Worm (Caenorhabditis elegans) whole organism, L2 larva: ENCODE data around the gene cest-5.2.

Experiments used
- C34F6.9 ChIP-seq: fragments of 150-350 bp; optimal IDR thresholded peaks from 2 replicates; lab custom pipeline; 2014; ENCODE audit warnings: missing biosample characterization, missing genetic modification characterization
- Y55F3AM.14 ChIP-seq: fragments of 200-800 bp; sonication (Bioruptor generic); optimal IDR thresholded peaks from 2 replicates; lab custom pipeline; 2018; ENCODE audit warnings: mild to moderate bottlenecking, missing genetic modification characterization, missing compliant biosample characterization
- ZK546.5 ChIP-seq: sonication (generic microtip); optimal IDR thresholded peaks from 2 replicates; lab custom pipeline; 2017; ENCODE audit warnings: missing biosample characterization, missing genetic modification characterization
- alr-1 ChIP-seq: fragments of 150-350 bp; optimal IDR thresholded peaks from 2 replicates; lab custom pipeline; 2014; ENCODE audit warnings: missing biosample characterization, missing genetic modification characterization
- blmp-1 ChIP-seq: sonication (generic microtip); optimal IDR thresholded peaks from 2 replicates; lab custom pipeline; 2017; ENCODE audit warnings: missing genetic modification characterization, mild to moderate bottlenecking, missing compliant biosample characterization, antibody characterized with exemption, moderate library complexity; ENCODE audit not compliant: insufficient read depth
- ceh-16 ChIP-seq: fragments of 150-350 bp; optimal IDR thresholded peaks from 2 replicates; lab custom pipeline; 2014; ENCODE audit warnings: missing biosample characterization, missing genetic modification characterization
- crh-2 ChIP-seq: sonication (generic microtip); optimal IDR thresholded peaks from 2 replicates; lab custom pipeline; 2017; ENCODE audit warnings: missing biosample characterization, missing genetic modification characterization
- dmd-4 ChIP-seq: sonication (generic microtip); optimal IDR thresholded peaks from 2 replicates; lab custom pipeline; 2017; ENCODE audit warnings: missing biosample characterization, missing genetic modification characterization
- elt-3 ChIP-seq: sonication (generic microtip); optimal IDR thresholded peaks from 2 replicates; lab custom pipeline; 2017; ENCODE audit warnings: missing biosample characterization, missing genetic modification characterization
- fos-1 ChIP-seq: fragments of 150-350 bp; optimal IDR thresholded peaks from 2 replicates; lab custom pipeline; 2014; ENCODE audit warnings: missing biosample characterization, missing genetic modification characterization
- gmeb-1 ChIP-seq: fragments of 150-350 bp; optimal IDR thresholded peaks from 2 replicates; lab custom pipeline; 2014; ENCODE audit warnings: missing biosample characterization, missing genetic modification characterization
- lin-11 ChIP-seq: fragments of 150-350 bp; sonication (generic microtip); optimal IDR thresholded peaks from 2 replicates; lab custom pipeline; 2014; ENCODE audit warnings: missing biosample characterization, missing genetic modification characterization, inconsistent platforms, mixed read lengths
- lin-39 ChIP-seq: fragments of 150-350 bp; optimal IDR thresholded peaks from 2 replicates; lab custom pipeline; 2014; ENCODE audit warnings: missing biosample characterization, missing genetic modification reagents, missing genetic modification characterization
- lsy-2 ChIP-seq, 2 experiments: fragments of 150-350 bp in 1 of 2; sonication (generic microtip) in 1 of 2; optimal IDR thresholded peaks; 2 replicates each; lab custom pipeline; 2014 to 2017; ENCODE audit warnings: missing biosample characterization in 2 of 2, missing genetic modification characterization in 2 of 2
- mab-5 ChIP-seq: fragments of 150-350 bp; optimal IDR thresholded peaks from 2 replicates; lab custom pipeline; 2014; ENCODE audit warnings: missing biosample characterization, missing genetic modification characterization
- mbf-1 ChIP-seq: sonication (generic microtip); optimal IDR thresholded peaks from 2 replicates; lab custom pipeline; 2017; ENCODE audit warnings: missing biosample characterization, missing genetic modification characterization
- mdl-1 ChIP-seq, 2 experiments: fragments of 150-350 bp in 1 of 2; sonication (generic microtip) in 1 of 2; optimal IDR thresholded peaks; 2 replicates each; lab custom pipeline; 2017; ENCODE audit warnings: missing biosample characterization in 2 of 2, missing genetic modification characterization in 2 of 2
- nhr-10 ChIP-seq: sonication (generic microtip); optimal IDR thresholded peaks from 2 replicates; lab custom pipeline; 2017; ENCODE audit warnings: missing biosample characterization, missing genetic modification characterization
- nhr-129 ChIP-seq: fragments of 150-350 bp; optimal IDR thresholded peaks from 2 replicates; lab custom pipeline; 2014; ENCODE audit warnings: missing biosample characterization, missing genetic modification characterization
- nhr-21 ChIP-seq: fragments of 150-350 bp; optimal IDR thresholded peaks from 2 replicates; lab custom pipeline; 2014; ENCODE audit warnings: missing biosample characterization, missing genetic modification characterization
- nhr-23 ChIP-seq: fragments of 150-350 bp; optimal IDR thresholded peaks from 2 replicates; lab custom pipeline; 2014; ENCODE audit warnings: missing biosample characterization, missing genetic modification reagents, missing genetic modification characterization
- nhr-25 ChIP-seq: fragments of 150-350 bp; sonication (generic microtip); optimal IDR thresholded peaks from 3 replicates; lab custom pipeline; 2014; ENCODE audit warnings: missing biosample characterization, missing genetic modification characterization
- nhr-6 ChIP-seq: fragments of 150-350 bp; optimal IDR thresholded peaks from 2 replicates; lab custom pipeline; 2014; ENCODE audit warnings: missing biosample characterization, missing genetic modification characterization
- nhr-77 ChIP-seq: fragments of 150-350 bp; optimal IDR thresholded peaks from 2 replicates; lab custom pipeline; 2014; ENCODE audit warnings: missing biosample characterization, missing genetic modification characterization
- peb-1 ChIP-seq: fragments of 150-350 bp; optimal IDR thresholded peaks from 2 replicates; lab custom pipeline; 2014; ENCODE audit warnings: missing biosample characterization, missing genetic modification characterization
- sem-4 ChIP-seq: fragments of 150-350 bp; optimal IDR thresholded peaks from 2 replicates; lab custom pipeline; 2014; ENCODE audit warnings: missing biosample characterization, missing genetic modification reagents, missing genetic modification characterization
- skn-1 ChIP-seq: sonication (generic microtip); optimal IDR thresholded peaks from 2 replicates; lab custom pipeline; 2017; ENCODE audit warnings: missing biosample characterization, missing genetic modification characterization
- sma-3 ChIP-seq: sonication (generic microtip); optimal IDR thresholded peaks from 2 replicates; lab custom pipeline; 2016; ENCODE audit warnings: missing genetic modification reagents, missing genetic modification characterization, missing compliant biosample characterization
- sma-9 ChIP-seq, 2 experiments: fragments of 150-350 bp in 1 of 2; sonication (generic microtip) in 1 of 2; optimal IDR thresholded peaks; 2 replicates each; lab custom pipeline; 2014 to 2016; ENCODE audit warnings: missing genetic modification characterization in 2 of 2, mild to moderate bottlenecking in 1 of 2, missing biosample characterization in 1 of 2, missing compliant biosample characterization in 1 of 2, missing genetic modification reagents in 1 of 2, moderate library complexity in 1 of 2
- snpc-4 ChIP-seq: fragments of 150-350 bp; optimal IDR thresholded peaks from 2 replicates; lab custom pipeline; 2014; ENCODE audit warnings: missing biosample characterization, missing genetic modification characterization
- unc-39 ChIP-seq: fragments of 150-350 bp; optimal IDR thresholded peaks from 2 replicates; lab custom pipeline; 2014; ENCODE audit warnings: missing biosample characterization, missing genetic modification characterization
- unc-55 ChIP-seq: fragments of 150-350 bp; sonication (generic microtip); optimal IDR thresholded peaks from 3 replicates; lab custom pipeline; 2014; ENCODE audit warnings: missing biosample characterization, missing genetic modification reagents, missing genetic modification characterization
- unc-62 ChIP-seq: fragments of 150-350 bp; optimal IDR thresholded peaks from 2 replicates; lab custom pipeline; 2014; ENCODE audit warnings: missing biosample characterization, missing genetic modification reagents, missing genetic modification characterization
- zag-1 ChIP-seq: fragments of 150-350 bp; optimal IDR thresholded peaks from 2 replicates; lab custom pipeline; 2014; ENCODE audit warnings: missing biosample characterization, missing genetic modification characterization
- ztf-11 ChIP-seq: sonication (generic microtip); optimal IDR thresholded peaks from 2 replicates; lab custom pipeline; 2017; ENCODE audit warnings: missing biosample characterization, missing genetic modification characterization

cest-5.2 gene

ce11 chrIV:6631704-6632272 lies 4.1 kb upstream of the cest-5.2 start, which contains the start of the genes cest-5.1 and C01B10.9 (continued):
- TF ChIP-seq nhr-129 (no peak), unc-39 (tag; lab: Kevin White, UChicago) (no peak), nhr-23 (tag; lab: Kevin White, UChicago) (no peak), C34F6.9 (peak; percentile 63)

- TF ChIP-seq crh-2 = no peak
- no peak for TF ChIP-seq snpc-4
- TF ChIP-seq elt-3 (tag; lab: Kevin White, UChicago) = no peak
- no peak for TF ChIP-seq nhr-77 (tag; lab: Kevin White, UChicago)
- no peak for TF ChIP-seq C34F6.9
- no peak for TF ChIP-seq peb-1 (tag; lab: Kevin White, UChicago)
- TF ChIP-seq lin-11 (tag; lab: Kevin White, UChicago) = no peak
- TF ChIP-seq Y55F3AM.14 (GFP tag; lab: Kevin White, UChicago) = no peak
- TF ChIP-seq nhr-23 (tag; lab: Kevin White, UChicago) = no peak
- TF ChIP-seq alr-1 (tag; lab: Kevin White, UChicago) = no peak
- no peak for TF ChIP-seq nhr-129
- no peak for TF ChIP-seq nhr-6
Observed at ce11 chrIV:6623390-6623789, 4.3 kb downstream of the cest-5.2 start, which contains the start of gene C01B10.44. Gene C01B10.44 (plus strand): TSS chrIV:6623690.

- TF ChIP-seq fos-1 (tag; lab: Kevin White, UChicago) (peak; percentile 66), dmd-4 (no peak), blmp-1 (tag; lab: Kevin White, UChicago) (peak; percentile 11), gmeb-1 (peak; percentile 41), nhr-25 (peak; percentile 35), mdl-1 (tag; optimal IDR thresholded peaks at IDR 0.05; lab: Kevin White, UChicago) (no peak), nhr-21 (tag; lab: Kevin White, UChicago) (peak; percentile 22), sma-3 (GFP tag; lab: Kevin White, UChicago) (peak; percentile 52)
Observed at ce11 chrIV:6622142-6622541, 5.6 kb downstream of the cest-5.2 start.

DNA sequence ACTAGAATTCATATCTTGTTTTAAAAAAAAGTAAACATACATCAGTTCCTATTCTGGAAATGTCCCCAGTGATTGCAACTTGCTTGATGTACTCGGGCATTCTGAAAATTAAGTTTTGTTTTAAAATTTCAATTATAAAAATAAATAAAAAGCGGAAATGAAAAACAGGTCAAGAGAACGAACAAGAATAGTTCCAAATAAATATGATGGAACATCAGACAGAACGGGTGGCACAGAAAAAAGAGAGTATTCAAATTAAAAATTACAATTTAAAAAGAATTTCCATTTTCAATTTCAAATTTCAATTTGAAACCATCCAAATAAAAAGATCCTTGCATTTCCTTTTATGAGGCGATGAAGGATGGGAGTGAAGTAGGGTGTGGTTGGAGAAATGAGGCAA lies 6.5 kb downstream of the cest-5.2 start, which contains the start of gene C01B10.3:
Gene C01B10.3 (minus strand): TSS at position 101 of the 400 bp plus-strand sequence.
- no peak for TF ChIP-seq nhr-23 (tag; lab: Kevin White, UChicago)
- no peak for TF ChIP-seq nhr-10 (tag; lab: Kevin White, UChicago)
- no peak for TF ChIP-seq nhr-25
- no peak for TF ChIP-seq lin-39 (tag; lab: Kevin White, UChicago)
- TF ChIP-seq ZK546.5 (tag; lab: Kevin White, UChicago) = no peak
- no peak for TF ChIP-seq skn-1 (tag; lab: Kevin White, UChicago)
- TF ChIP-seq ceh-16 (tag; lab: Kevin White, UChicago) = no peak
- TF ChIP-seq nhr-21 (tag; lab: Kevin White, UChicago) = no peak
- TF ChIP-seq mbf-1 (tag; lab: Kevin White, UChicago) = no peak
- TF ChIP-seq sma-9 (GFP tag; optimal IDR thresholded peaks at IDR 0.05; lab: Kevin White, UChicago) = no peak
- no peak for TF ChIP-seq sma-9 (tag; optimal IDR thresholded peaks at IDR 0.05; lab: Kevin White, UChicago)
- no peak for TF ChIP-seq blmp-1 (tag; lab: Kevin White, UChicago)
- TF ChIP-seq crh-2 = no peak
- no peak for TF ChIP-seq sma-3 (GFP tag; lab: Kevin White, UChicago)
- no peak for TF ChIP-seq unc-55
- no peak for TF ChIP-seq mab-5 (tag; lab: Kevin White, UChicago)
- TF ChIP-seq ztf-11 (tag; lab: Kevin White, UChicago) = no peak
- no peak for TF ChIP-seq peb-1 (tag; lab: Kevin White, UChicago)
- TF ChIP-seq unc-62 (GFP tag; lab: Kevin White, UChicago) = no peak
- no peak for TF ChIP-seq sem-4 (tag; lab: Kevin White, UChicago)
- no peak for TF ChIP-seq zag-1 (tag; lab: Kevin White, UChicago)

DNA sequence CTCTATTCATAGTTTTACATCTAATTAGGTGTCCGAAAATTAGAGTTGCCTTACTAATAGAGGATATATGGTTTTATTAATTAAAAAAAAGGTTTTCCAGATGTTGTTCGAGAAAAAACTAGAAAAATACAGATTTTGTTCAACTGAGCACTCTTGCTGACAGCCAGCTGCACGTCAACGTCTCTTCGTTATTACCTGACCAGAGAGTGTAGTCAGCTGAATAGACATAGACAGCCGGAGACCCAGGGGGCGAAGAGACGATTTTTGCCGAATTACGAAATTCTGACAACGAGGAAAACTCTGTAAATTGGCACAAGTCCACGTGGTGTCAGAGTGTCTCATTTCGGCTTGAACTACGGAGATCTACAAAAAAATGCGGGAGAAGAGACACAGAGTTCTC lies 9.1 kb downstream of the cest-5.2 start:
- TF ChIP-seq crh-2 (peak; percentile 22), unc-55 (peak; percentile 38), unc-39 (tag; lab: Kevin White, UChicago) (no peak), nhr-129 (peak; percentile 52), dmd-4 (no peak), lsy-2 (tag; optimal IDR thresholded peaks at IDR 0.05; lab: Kevin White, UChicago) (peak in 1 of 2 experiments; percentile 18), nhr-10 (tag; lab: Kevin White, UChicago) (no peak), fos-1 (tag; lab: Kevin White, UChicago) (peak; percentile 22), gmeb-1 (peak; percentile 11)
- TF ChIP-seq, all 48 proteins: peak for 6
